Worm (Caenorhabditis elegans) whole organism, L4 larva: ENCODE data around the gene fdgt-2.

Source experiments
- F49E8.2 ChIP-seq: sonication (generic microtip); optimal IDR thresholded peaks from 2 replicates; lab custom pipeline; 2016; ENCODE audit warnings: missing compliant biosample characterization, mild to moderate bottlenecking, missing genetic modification characterization, borderline replicate concordance
- ZK546.5 ChIP-seq, 2 experiments: sonication (generic microtip); optimal IDR thresholded peaks; 2 replicates each; lab custom pipeline; 2017; ENCODE audit warnings: missing biosample characterization in 2 of 2, missing genetic modification characterization in 2 of 2
- ama-1 ChIP-seq: fragments of 150-350 bp; optimal IDR thresholded peaks from 2 replicates; lab custom pipeline; 2014; ENCODE audit warnings: inconsistent platforms, mixed read lengths
- nhr-11 ChIP-seq: fragments of 150-350 bp; optimal IDR thresholded peaks from 2 replicates; lab custom pipeline; 2014; ENCODE audit warnings: missing biosample characterization, missing genetic modification characterization
- unc-130 ChIP-seq: sonication (generic microtip); optimal IDR thresholded peaks from 2 replicates; lab custom pipeline; 2016; ENCODE audit warnings: missing genetic modification reagents, missing genetic modification characterization, missing compliant biosample characterization

ce11 chrII:8394205-8394604 lies 23.2 kb upstream of the fdgt-2 start, which contains the start of gene F49E12.8:
- no peak for TF ChIP-seq F49E8.2
- no peak for TF ChIP-seq nhr-11 (tag; lab: Kevin White, UChicago)
- TF ChIP-seq unc-130 (GFP tag; lab: Kevin White, UChicago): no peak
- no peak for TF ChIP-seq ama-1
- TF ChIP-seq ZK546.5 (tag; optimal IDR thresholded peaks at IDR 0.05; lab: Kevin White, UChicago): no peak
